Worm (Caenorhabditis elegans): ENCODE measurements around the gene mrp-3.

- TF ChIP-seq mls-2 (tag; optimal IDR thresholded peaks at IDR 0.05): no peak
- no peak for TF ChIP-seq unc-62 (GFP tag; optimal IDR thresholded peaks at IDR 0.05)
- no peak for TF ChIP-seq M03D4.4 (tag; optimal IDR thresholded peaks at IDR 0.05)
- no peak for TF ChIP-seq nhr-28 (tag; optimal IDR thresholded peaks at IDR 0.05)
- TF ChIP-seq zip-8 (tag; optimal IDR thresholded peaks at IDR 0.05): no peak
- TF ChIP-seq hlh-1 (tag; optimal IDR thresholded peaks at IDR 0.05): no peak
- TF ChIP-seq mab-5 (tag; optimal IDR thresholded peaks at IDR 0.05): no peak
- TF ChIP-seq elt-1 (tag; optimal IDR thresholded peaks at IDR 0.05; ENCODE audit: borderline replicate concordance, insufficient read depth): no peak
- TF ChIP-seq lin-32 (GFP tag; optimal IDR thresholded peaks at IDR 0.05): no peak
These were observed 43.5 kb upstream of the mrp-3 start, which contains the start of gene C09G1.2 for ce11 chrX:15982630-15983029.

Measured in whole organism, mixed stage, embryonic.